Worm (Caenorhabditis elegans) whole organism, late embryonic: Measurements from ENCODE around the gene R12C12.6.

Experiments used
- ceh-2 ChIP-seq: sonication (generic microtip); optimal IDR thresholded peaks from 2 replicates; lab custom pipeline; 2016; ENCODE audit warnings: missing genotype, missing genetic modification characterization, missing compliant biosample characterization
- ceh-34 ChIP-seq: sonication (generic microtip); optimal IDR thresholded peaks from 2 replicates; lab custom pipeline; 2016; ENCODE audit warnings: mild to moderate bottlenecking, missing genetic modification characterization, missing compliant biosample characterization
- ceh-45 ChIP-seq: fragments of 200-800 bp; sonication (Bioruptor generic); IDR thresholded peaks from 2 replicates; pipeline ENCODE4 v1.3.6; 2022; ENCODE audit warnings: missing genetic modification reagents, missing genetic modification characterization, missing compliant biosample characterization
- dve-1 ChIP-seq: sonication (generic microtip); optimal IDR thresholded peaks from 2 replicates; lab custom pipeline; 2017; ENCODE audit warnings: antibody characterized with exemption, mild to moderate bottlenecking, missing genetic modification characterization, missing compliant biosample characterization
- hlh-30 ChIP-seq: sonication (generic microtip); optimal IDR thresholded peaks from 2 replicates; lab custom pipeline; 2017; ENCODE audit warnings: antibody characterized with exemption, missing genetic modification characterization, missing compliant biosample characterization; ENCODE audit not compliant: insufficient read depth
- lim-6 ChIP-seq: sonication (generic microtip); optimal IDR thresholded peaks from 2 replicates; lab custom pipeline; 2016; ENCODE audit warnings: missing genetic modification characterization, missing compliant biosample characterization
- nhr-11 ChIP-seq: fragments of 150-350 bp; optimal IDR thresholded peaks from 2 replicates; lab custom pipeline; 2014; ENCODE audit warnings: missing biosample characterization, missing genetic modification characterization
- npax-4 ChIP-seq: sonication (generic microtip); optimal IDR thresholded peaks from 2 replicates; lab custom pipeline; 2016; ENCODE audit warnings: missing genetic modification characterization, missing compliant biosample characterization
- pag-3 ChIP-seq: sonication (generic microtip); optimal IDR thresholded peaks from 2 replicates; lab custom pipeline; 2016; ENCODE audit warnings: missing compliant biosample characterization, missing genetic modification characterization, borderline replicate concordance
- pha-4 ChIP-seq: fragments of 150-350 bp; optimal IDR thresholded peaks from 2 replicates; lab custom pipeline; 2018; ENCODE audit warnings: missing biosample characterization, missing genetic modification reagents, missing genetic modification characterization
- syd-9 ChIP-seq: sonication (generic microtip); optimal IDR thresholded peaks from 2 replicates; lab custom pipeline; 2016; ENCODE audit warnings: mild to moderate bottlenecking, missing genetic modification characterization, moderate library complexity, missing compliant biosample characterization
- unc-42 ChIP-seq: sonication (generic microtip); optimal IDR thresholded peaks from 2 replicates; lab custom pipeline; 2016; ENCODE audit warnings: missing genotype, missing genetic modification characterization, missing compliant biosample characterization
- unc-55 ChIP-seq: sonication (generic microtip); optimal IDR thresholded peaks from 2 replicates; lab custom pipeline; 2017; ENCODE audit warnings: missing biosample characterization, missing genetic modification reagents, missing genetic modification characterization

The R12C12.6 gene

DNA sequence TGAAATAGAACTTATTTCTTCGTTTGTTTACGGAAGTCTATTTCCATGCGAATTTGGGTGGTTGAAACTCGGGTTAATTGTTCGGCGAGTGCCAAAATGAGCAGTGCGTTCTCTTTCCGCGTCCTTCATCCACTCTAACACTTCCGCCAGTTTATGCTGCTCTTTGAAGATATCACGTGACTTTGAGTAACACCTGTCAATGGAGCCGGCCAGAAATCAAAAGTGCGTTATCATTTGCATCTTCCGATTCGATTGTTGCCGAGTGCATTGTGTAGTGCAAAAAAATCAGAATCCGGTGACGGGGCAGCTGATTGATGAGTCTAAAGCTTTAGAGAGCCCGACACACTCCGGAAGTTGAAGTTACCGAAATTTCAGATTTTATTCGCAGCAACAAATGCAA, 46.7 kb downstream of the R12C12.6 start:
- TF ChIP-seq syd-9 (tag; lab: Kevin White, UChicago) (no peak), unc-55 (GFP tag; lab: Kevin White, UChicago) (peak; percentile 68), pag-3 (tag; lab: Kevin White, UChicago) (no peak), npax-4 (tag; lab: Kevin White, UChicago) (no peak), unc-42 (no peak), ceh-2 (tag; lab: Kevin White, UChicago) (no peak), dve-1 (tag; lab: Kevin White, UChicago) (no peak), pha-4 (no peak), hlh-30 (tag; lab: Kevin White, UChicago) (peak; percentile 46)

DNA sequence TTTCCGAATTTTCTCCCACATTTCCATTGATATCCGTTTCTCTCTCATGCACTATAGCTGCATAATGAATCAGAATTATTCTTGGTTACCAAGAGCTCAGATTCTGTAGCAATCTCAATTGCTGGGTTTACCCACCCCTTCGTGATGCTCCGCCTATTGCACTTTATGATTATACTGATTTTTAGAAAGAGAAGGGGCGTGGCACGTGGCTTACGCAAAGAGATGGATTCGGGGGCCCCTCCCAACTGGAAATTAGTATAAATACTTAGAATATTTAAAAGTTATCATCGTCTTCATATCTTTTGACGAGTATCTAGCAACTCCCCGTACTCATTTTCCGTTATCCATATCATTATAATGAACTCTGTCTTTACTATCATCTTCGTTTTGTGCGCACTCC, 47.5 kb downstream of the R12C12.6 start, which contains the start of gene ins-6:
Gene ins-6 (plus strand): TSS at position 301 of the 400 bp plus-strand sequence.
- TF ChIP-seq ceh-45 (GFP tag; lab: Robert Waterston, UW) (no peak), pha-4 (no peak), lim-6 (no peak), ceh-34 (tag; lab: Kevin White, UChicago) (no peak), nhr-11 (tag; lab: Kevin White, UChicago) (no peak)

DNA sequence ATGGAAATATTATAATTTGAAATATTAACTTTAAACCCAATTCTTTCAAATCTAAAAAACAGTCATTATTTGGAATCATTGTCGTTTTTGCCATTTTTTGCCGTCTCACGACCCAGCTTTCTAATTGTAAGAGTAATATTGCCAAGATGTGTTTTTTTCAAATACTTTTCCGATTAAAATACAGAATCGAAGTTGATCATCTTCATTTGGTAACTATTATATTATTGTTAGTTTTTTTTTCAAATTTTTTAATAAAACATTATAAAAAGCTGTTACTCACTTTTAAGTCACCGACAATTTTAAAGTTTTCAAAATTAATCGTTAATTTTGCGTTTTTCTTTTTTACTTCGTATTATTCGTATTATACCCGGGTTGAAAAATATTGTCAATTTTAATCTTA, 50.4 kb downstream of the R12C12.6 start, which contains the start of gene ins-5:
Gene ins-5 (plus strand): TSS at position 301 of the 400 bp plus-strand sequence.
- no peak for TF ChIP-seq syd-9 (tag; lab: Kevin White, UChicago)
